Worm (Caenorhabditis elegans) whole organism, L2 larva: ENCODE data around the gene let-70.

Source experiments
- C34F6.9 ChIP-seq: fragments of 150-350 bp; optimal IDR thresholded peaks from 2 replicates; lab custom pipeline; 2014; ENCODE audit warnings: missing biosample characterization, missing genetic modification characterization
- F13H6.1 ChIP-seq: sonication (generic microtip); optimal IDR thresholded peaks from 2 replicates; lab custom pipeline; 2016; ENCODE audit warnings: missing genetic modification characterization, missing compliant biosample characterization
- Y55F3AM.14 ChIP-seq: fragments of 200-800 bp; sonication (Bioruptor generic); optimal IDR thresholded peaks from 2 replicates; lab custom pipeline; 2018; ENCODE audit warnings: mild to moderate bottlenecking, missing genetic modification characterization, missing compliant biosample characterization
- ZK546.5 ChIP-seq: sonication (generic microtip); optimal IDR thresholded peaks from 2 replicates; lab custom pipeline; 2017; ENCODE audit warnings: missing biosample characterization, missing genetic modification characterization
- alr-1 ChIP-seq: fragments of 150-350 bp; optimal IDR thresholded peaks from 2 replicates; lab custom pipeline; 2014; ENCODE audit warnings: missing biosample characterization, missing genetic modification characterization
- aly-2 ChIP-seq: fragments of 150-350 bp; optimal IDR thresholded peaks from 2 replicates; lab custom pipeline; 2014; ENCODE audit warnings: missing biosample characterization, missing genetic modification characterization
- blmp-1 ChIP-seq: sonication (generic microtip); optimal IDR thresholded peaks from 2 replicates; lab custom pipeline; 2017; ENCODE audit warnings: missing genetic modification characterization, mild to moderate bottlenecking, missing compliant biosample characterization, antibody characterized with exemption, moderate library complexity; ENCODE audit not compliant: insufficient read depth
- ceh-16 ChIP-seq: fragments of 150-350 bp; optimal IDR thresholded peaks from 2 replicates; lab custom pipeline; 2014; ENCODE audit warnings: missing biosample characterization, missing genetic modification characterization
- ceh-82 ChIP-seq: fragments of 150-350 bp; optimal IDR thresholded peaks from 2 replicates; lab custom pipeline; 2014; ENCODE audit warnings: missing biosample characterization, missing genetic modification characterization
- crh-2 ChIP-seq: sonication (generic microtip); optimal IDR thresholded peaks from 2 replicates; lab custom pipeline; 2017; ENCODE audit warnings: missing biosample characterization, missing genetic modification characterization
- dmd-4 ChIP-seq: sonication (generic microtip); optimal IDR thresholded peaks from 2 replicates; lab custom pipeline; 2017; ENCODE audit warnings: missing biosample characterization, missing genetic modification characterization
- elt-1 ChIP-seq: fragments of 150-350 bp; optimal IDR thresholded peaks from 2 replicates; lab custom pipeline; 2014; ENCODE audit warnings: missing biosample characterization, missing genetic modification characterization
- elt-3 ChIP-seq: sonication (generic microtip); optimal IDR thresholded peaks from 2 replicates; lab custom pipeline; 2017; ENCODE audit warnings: missing biosample characterization, missing genetic modification characterization
- fos-1 ChIP-seq: fragments of 150-350 bp; optimal IDR thresholded peaks from 2 replicates; lab custom pipeline; 2014; ENCODE audit warnings: missing biosample characterization, missing genetic modification characterization
- gmeb-1 ChIP-seq: fragments of 150-350 bp; optimal IDR thresholded peaks from 2 replicates; lab custom pipeline; 2014; ENCODE audit warnings: missing biosample characterization, missing genetic modification characterization
- lin-11 ChIP-seq: fragments of 150-350 bp; sonication (generic microtip); optimal IDR thresholded peaks from 2 replicates; lab custom pipeline; 2014; ENCODE audit warnings: missing biosample characterization, missing genetic modification characterization, inconsistent platforms, mixed read lengths
- lin-13 ChIP-seq: fragments of 150-350 bp; optimal IDR thresholded peaks from 2 replicates; lab custom pipeline; 2014; ENCODE audit warnings: missing biosample characterization, missing genetic modification reagents, missing genetic modification characterization
- lsy-2 ChIP-seq, 2 experiments: fragments of 150-350 bp in 1 of 2; sonication (generic microtip) in 1 of 2; optimal IDR thresholded peaks; 2 replicates each; lab custom pipeline; 2014 to 2017; ENCODE audit warnings: missing biosample characterization in 2 of 2, missing genetic modification characterization in 2 of 2
- mab-5 ChIP-seq: fragments of 150-350 bp; optimal IDR thresholded peaks from 2 replicates; lab custom pipeline; 2014; ENCODE audit warnings: missing biosample characterization, missing genetic modification characterization
- mbf-1 ChIP-seq: sonication (generic microtip); optimal IDR thresholded peaks from 2 replicates; lab custom pipeline; 2017; ENCODE audit warnings: missing biosample characterization, missing genetic modification characterization
- mdl-1 ChIP-seq, 2 experiments: fragments of 150-350 bp in 1 of 2; sonication (generic microtip) in 1 of 2; optimal IDR thresholded peaks; 2 replicates each; lab custom pipeline; 2017; ENCODE audit warnings: missing biosample characterization in 2 of 2, missing genetic modification characterization in 2 of 2
- nhr-10 ChIP-seq: sonication (generic microtip); optimal IDR thresholded peaks from 2 replicates; lab custom pipeline; 2017; ENCODE audit warnings: missing biosample characterization, missing genetic modification characterization
- nhr-11 ChIP-seq: fragments of 150-350 bp; optimal IDR thresholded peaks from 2 replicates; lab custom pipeline; 2014; ENCODE audit warnings: missing biosample characterization, missing genetic modification characterization
- nhr-12 ChIP-seq: fragments of 150-350 bp; optimal IDR thresholded peaks from 2 replicates; lab custom pipeline; 2014; ENCODE audit warnings: missing biosample characterization, missing genetic modification characterization
- nhr-129 ChIP-seq: fragments of 150-350 bp; optimal IDR thresholded peaks from 2 replicates; lab custom pipeline; 2014; ENCODE audit warnings: missing biosample characterization, missing genetic modification characterization
- nhr-21 ChIP-seq: fragments of 150-350 bp; optimal IDR thresholded peaks from 2 replicates; lab custom pipeline; 2014; ENCODE audit warnings: missing biosample characterization, missing genetic modification characterization
- nhr-23 ChIP-seq: fragments of 150-350 bp; optimal IDR thresholded peaks from 2 replicates; lab custom pipeline; 2014; ENCODE audit warnings: missing biosample characterization, missing genetic modification reagents, missing genetic modification characterization
- nhr-237 ChIP-seq: fragments of 150-350 bp; optimal IDR thresholded peaks from 2 replicates; lab custom pipeline; 2014; ENCODE audit warnings: missing biosample characterization, missing genetic modification characterization
- nhr-25 ChIP-seq: fragments of 150-350 bp; sonication (generic microtip); optimal IDR thresholded peaks from 3 replicates; lab custom pipeline; 2014; ENCODE audit warnings: missing biosample characterization, missing genetic modification characterization
- nhr-6 ChIP-seq: fragments of 150-350 bp; optimal IDR thresholded peaks from 2 replicates; lab custom pipeline; 2014; ENCODE audit warnings: missing biosample characterization, missing genetic modification characterization
- nhr-77 ChIP-seq: fragments of 150-350 bp; optimal IDR thresholded peaks from 2 replicates; lab custom pipeline; 2014; ENCODE audit warnings: missing biosample characterization, missing genetic modification characterization
- peb-1 ChIP-seq: fragments of 150-350 bp; optimal IDR thresholded peaks from 2 replicates; lab custom pipeline; 2014; ENCODE audit warnings: missing biosample characterization, missing genetic modification characterization
- sem-4 ChIP-seq: fragments of 150-350 bp; optimal IDR thresholded peaks from 2 replicates; lab custom pipeline; 2014; ENCODE audit warnings: missing biosample characterization, missing genetic modification reagents, missing genetic modification characterization
- sma-3 ChIP-seq: sonication (generic microtip); optimal IDR thresholded peaks from 2 replicates; lab custom pipeline; 2016; ENCODE audit warnings: missing genetic modification reagents, missing genetic modification characterization, missing compliant biosample characterization
- sma-9 ChIP-seq, 2 experiments: fragments of 150-350 bp in 1 of 2; sonication (generic microtip) in 1 of 2; optimal IDR thresholded peaks; 2 replicates each; lab custom pipeline; 2014 to 2016; ENCODE audit warnings: missing genetic modification characterization in 2 of 2, mild to moderate bottlenecking in 1 of 2, missing biosample characterization in 1 of 2, missing compliant biosample characterization in 1 of 2, missing genetic modification reagents in 1 of 2, moderate library complexity in 1 of 2
- snpc-4 ChIP-seq: fragments of 150-350 bp; optimal IDR thresholded peaks from 2 replicates; lab custom pipeline; 2014; ENCODE audit warnings: missing biosample characterization, missing genetic modification characterization
- unc-39 ChIP-seq: fragments of 150-350 bp; optimal IDR thresholded peaks from 2 replicates; lab custom pipeline; 2014; ENCODE audit warnings: missing biosample characterization, missing genetic modification characterization
- unc-62 ChIP-seq: fragments of 150-350 bp; optimal IDR thresholded peaks from 2 replicates; lab custom pipeline; 2014; ENCODE audit warnings: missing biosample characterization, missing genetic modification reagents, missing genetic modification characterization
- zag-1 ChIP-seq: fragments of 150-350 bp; optimal IDR thresholded peaks from 2 replicates; lab custom pipeline; 2014; ENCODE audit warnings: missing biosample characterization, missing genetic modification characterization
- ztf-1 ChIP-seq: fragments of 200-800 bp; sonication (Bioruptor generic); conservative IDR thresholded peaks from 2 replicates; pipeline ENCODE4 v1.3.6; 2022; ENCODE audit warnings: missing genetic modification characterization, missing compliant biosample characterization
- ztf-11 ChIP-seq: sonication (generic microtip); optimal IDR thresholded peaks from 2 replicates; lab custom pipeline; 2017; ENCODE audit warnings: missing biosample characterization, missing genetic modification characterization
- ztf-4 ChIP-seq: fragments of 150-350 bp; optimal IDR thresholded peaks from 2 replicates; lab custom pipeline; 2014; ENCODE audit warnings: missing biosample characterization, missing genetic modification characterization

The let-70 gene

DNA sequence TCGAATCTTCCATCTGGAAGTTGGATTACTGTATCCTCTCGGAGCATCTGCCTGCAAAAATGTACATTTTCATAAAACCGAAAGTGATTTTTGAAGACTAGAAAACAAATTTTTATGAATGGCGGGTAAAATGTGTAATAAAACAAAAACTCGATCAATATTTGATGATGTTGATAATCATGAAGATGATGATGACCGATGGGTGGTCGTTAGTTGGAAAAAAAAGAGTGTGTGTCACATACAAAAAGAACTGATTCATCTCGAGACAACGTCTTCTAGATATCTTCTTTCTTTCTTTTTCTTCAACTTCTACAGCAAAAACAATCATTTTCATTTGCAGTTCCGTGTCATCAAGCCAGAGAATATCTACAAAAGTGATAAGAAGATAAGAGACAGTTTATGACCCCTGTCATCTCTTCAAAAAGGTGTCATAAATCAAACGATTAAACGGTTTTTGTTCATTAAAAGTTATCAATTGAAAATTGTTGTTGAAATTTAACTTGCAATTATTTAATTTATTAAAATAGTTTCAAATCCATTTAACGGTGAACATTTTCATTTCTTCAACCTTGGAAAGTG is 10.5 kb upstream of the let-70 start, which contains the start of gene bcc-1:
TSS of gene bcc-1 (minus strand) at position 51 of the 579 bp plus-strand sequence.
- peak; percentile 18 for TF ChIP-seq nhr-21
- TF ChIP-seq sma-3 = peak; percentile 45
- no peak for TF ChIP-seq C34F6.9 (tag; lab: Kevin White, UChicago)
- TF ChIP-seq sma-9 (GFP tag; optimal IDR thresholded peaks at IDR 0.05; lab: Kevin White, UChicago) = peak; percentile 42
- no peak for TF ChIP-seq sma-9 (tag; optimal IDR thresholded peaks at IDR 0.05; lab: Kevin White, UChicago)
- TF ChIP-seq gmeb-1 (tag; lab: Kevin White, UChicago) = peak; percentile 23
- TF ChIP-seq unc-39 (tag; lab: Kevin White, UChicago) = no peak
- peak; percentile 7 for TF ChIP-seq blmp-1 (tag; lab: Kevin White, UChicago)
- TF ChIP-seq nhr-11 (tag; lab: Kevin White, UChicago) = no peak
- TF ChIP-seq ztf-4 (tag; lab: Kevin White, UChicago) = no peak
- TF ChIP-seq lsy-2 (tag; optimal IDR thresholded peaks at IDR 0.05; lab: Kevin White, UChicago) = no peak
- TF ChIP-seq mab-5 (tag; lab: Kevin White, UChicago) = peak; percentile 60
- TF ChIP-seq fos-1 (tag; lab: Kevin White, UChicago) = peak; percentile 62
- TF ChIP-seq nhr-25 (tag; lab: Kevin White, UChicago) = peak; percentile 57

DNA sequence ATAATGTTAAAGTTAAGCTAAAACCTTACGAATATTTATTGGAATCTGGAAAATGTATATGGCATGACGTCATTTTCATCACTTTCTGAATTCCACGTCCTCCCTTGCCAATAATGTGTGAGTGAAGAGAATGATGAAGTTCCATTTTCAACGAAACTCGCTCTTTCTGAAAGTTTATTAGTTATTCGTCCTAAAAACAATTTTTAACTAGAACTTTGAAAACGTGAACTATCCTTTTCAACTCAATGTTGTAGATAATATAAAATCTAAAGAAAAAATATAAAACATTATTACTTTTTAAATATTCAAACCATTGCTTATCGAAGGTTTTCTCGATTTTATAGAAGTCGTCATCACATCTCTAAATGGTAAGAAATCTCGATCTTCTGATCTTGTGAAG is 7.5 kb upstream of the let-70 start, which contains the start of gene M7.7:
TSS of gene M7.7 (plus strand) at position 301 of the 400 bp plus-strand sequence.
- TF ChIP-seq Y55F3AM.14 (GFP tag; lab: Kevin White, UChicago) = no peak
- TF ChIP-seq zag-1 (tag; lab: Kevin White, UChicago) = no peak
- no peak for TF ChIP-seq nhr-129 (tag; lab: Kevin White, UChicago)
- no peak for TF ChIP-seq unc-62 (GFP tag; lab: Kevin White, UChicago)
- TF ChIP-seq lin-11 (tag; lab: Kevin White, UChicago) = no peak
- TF ChIP-seq nhr-23 = no peak
- no peak for TF ChIP-seq nhr-11 (tag; lab: Kevin White, UChicago)
- no peak for TF ChIP-seq C34F6.9 (tag; lab: Kevin White, UChicago)
- TF ChIP-seq ztf-11 = no peak
- TF ChIP-seq lsy-2 (tag; optimal IDR thresholded peaks at IDR 0.05; lab: Kevin White, UChicago) = no peak

DNA sequence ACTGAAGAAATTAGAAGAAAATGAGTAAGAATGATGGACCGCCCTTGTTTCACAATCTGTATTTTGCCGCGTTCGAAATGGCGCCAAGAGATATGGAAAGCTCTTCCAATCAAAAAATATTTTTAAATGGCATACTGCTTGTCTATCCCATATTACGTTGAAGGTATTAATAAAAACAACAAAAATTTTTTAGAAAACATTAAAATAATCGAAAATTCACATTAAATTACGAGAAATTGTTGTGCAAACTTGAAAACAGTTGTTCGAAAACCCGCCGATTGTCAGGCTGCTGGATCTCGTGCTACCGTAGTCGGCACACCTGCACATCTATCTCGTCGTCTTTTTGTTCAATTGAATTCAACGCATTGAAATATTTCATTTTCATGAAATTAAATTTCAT is 1.6 kb upstream of the let-70 start, which contains the start of gene klc-1:
TSS of gene klc-1 (plus strand) at position 127 of the 400 bp plus-strand sequence.
- TF ChIP-seq C34F6.9 (tag; lab: Kevin White, UChicago) (no peak), alr-1 (no peak), lsy-2 (tag; optimal IDR thresholded peaks at IDR 0.05; lab: Kevin White, UChicago) (peak in 1 of 2 experiments; percentile 63), sma-3 (no peak)

DNA sequence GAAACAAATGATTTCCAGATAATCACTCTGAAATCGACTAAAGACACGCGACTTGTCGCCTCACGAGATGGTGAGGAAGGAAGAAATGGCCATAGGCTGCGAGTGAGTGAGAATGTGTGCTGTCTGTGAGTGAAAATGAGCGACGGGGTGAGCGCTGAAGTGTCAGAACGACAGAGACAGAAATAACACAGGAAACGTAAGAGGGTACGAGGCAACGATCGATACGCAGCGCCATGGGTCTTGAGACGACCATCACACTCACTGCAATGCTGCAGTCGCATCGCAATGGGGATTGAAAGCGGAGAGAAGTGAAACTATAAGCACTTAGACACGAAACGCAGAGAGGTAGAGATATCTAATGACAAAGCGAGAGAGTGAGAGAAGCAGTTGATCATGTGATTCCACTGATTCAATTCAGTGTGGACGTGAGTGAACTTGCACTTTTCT is 759 bp upstream of the let-70 start:
- TF ChIP-seq crh-2 (tag; lab: Kevin White, UChicago) = peak; percentile 91
- no peak for TF ChIP-seq elt-3 (tag; lab: Kevin White, UChicago)
- TF ChIP-seq blmp-1 (tag; lab: Kevin White, UChicago) = peak; percentile 92
- no peak for TF ChIP-seq nhr-10
- peak; percentile 85 for TF ChIP-seq fos-1 (tag; lab: Kevin White, UChicago)
- no peak for TF ChIP-seq ztf-11
- no peak for TF ChIP-seq nhr-237 (tag; lab: Kevin White, UChicago)
- TF ChIP-seq alr-1 = peak; percentile 62
- TF ChIP-seq zag-1 (tag; lab: Kevin White, UChicago) = peak; percentile 99
- TF ChIP-seq dmd-4 = no peak
- TF ChIP-seq ceh-16 (tag; lab: Kevin White, UChicago) = no peak
- peak; percentile 96 for TF ChIP-seq nhr-21
- peak; percentile 76 to 94 for TF ChIP-seq lsy-2 (tag; optimal IDR thresholded peaks at IDR 0.05; lab: Kevin White, UChicago)
- no peak for TF ChIP-seq peb-1
- no peak for TF ChIP-seq ztf-1 (GFP tag; lab: Robert Waterston, UW)
- peak; percentile 99 for TF ChIP-seq C34F6.9 (tag; lab: Kevin White, UChicago)
- TF ChIP-seq nhr-12 (tag; lab: Kevin White, UChicago) = no peak
- TF ChIP-seq F13H6.1 = peak; percentile 97
- peak; percentile 86 for TF ChIP-seq lin-13
- TF ChIP-seq sma-9 (GFP tag; optimal IDR thresholded peaks at IDR 0.05; lab: Kevin White, UChicago) = peak; percentile 92
- no peak for TF ChIP-seq sma-9 (tag; optimal IDR thresholded peaks at IDR 0.05; lab: Kevin White, UChicago)
- peak; percentile 61 to 84 for TF ChIP-seq mdl-1 (tag; optimal IDR thresholded peaks at IDR 0.05; lab: Kevin White, UChicago)
- peak; percentile 95 for TF ChIP-seq nhr-6
- TF ChIP-seq lin-11 (tag; lab: Kevin White, UChicago) = peak; percentile 94
- peak; percentile 42 for TF ChIP-seq nhr-23
- peak; percentile 62 for TF ChIP-seq snpc-4 (tag; lab: Kevin White, UChicago)
- peak; percentile 91 for TF ChIP-seq ztf-4 (tag; lab: Kevin White, UChicago)
- no peak for TF ChIP-seq mbf-1
- peak; percentile 83 for TF ChIP-seq Y55F3AM.14 (GFP tag; lab: Kevin White, UChicago)
- TF ChIP-seq gmeb-1 (tag; lab: Kevin White, UChicago) = peak; percentile 64
- TF ChIP-seq ZK546.5 (tag; lab: Kevin White, UChicago) = peak; percentile 44
- peak; percentile 60 for TF ChIP-seq ceh-82
- TF ChIP-seq nhr-77 = no peak
- peak; percentile 93 for TF ChIP-seq mab-5 (tag; lab: Kevin White, UChicago)
- TF ChIP-seq sem-4 (tag; lab: Kevin White, UChicago) = peak; percentile 96
- TF ChIP-seq nhr-25 (tag; lab: Kevin White, UChicago) = peak; percentile 94
- no peak for TF ChIP-seq elt-1
- no peak for TF ChIP-seq aly-2 (tag; lab: Kevin White, UChicago)
